Worm (Caenorhabditis elegans): ENCODE measurements around the gene F12F6.1.

The F12F6.1 gene

DNA sequence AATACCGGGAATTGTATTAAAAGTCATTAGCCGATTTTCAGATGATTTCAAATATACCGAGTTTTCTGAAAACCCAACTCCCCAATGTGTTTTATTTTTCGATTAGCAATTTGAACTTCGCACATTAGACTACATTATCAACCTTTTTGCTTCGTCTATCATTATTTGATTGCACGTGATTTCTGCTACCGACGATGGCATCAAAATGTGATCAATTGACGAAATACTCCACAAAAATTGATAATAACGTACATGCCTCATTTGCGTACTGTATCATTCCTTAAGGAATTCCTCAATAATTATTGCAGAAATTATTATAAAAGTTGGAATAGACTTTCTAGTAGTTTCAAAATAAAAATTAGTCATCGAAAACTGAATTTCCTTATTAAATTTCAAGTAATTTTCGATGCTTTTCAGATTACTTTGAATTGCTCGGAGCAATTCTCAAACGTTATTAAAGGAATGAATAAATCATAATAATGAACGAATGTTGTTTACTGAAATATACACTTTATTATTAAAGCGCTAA lies 40.1 kb downstream of the F12F6.1 start:
- TF ChIP-seq nhr-11 (tag; optimal IDR thresholded peaks at IDR 0.05) (no peak), dmd-4 (tag; optimal IDR thresholded peaks at IDR 0.05; ENCODE audit: borderline replicate concordance) (no peak), C38D4.7 (GFP tag; optimal IDR thresholded peaks at IDR 0.05) (no peak), K09A11.1 (tag; optimal IDR thresholded peaks at IDR 0.05; ENCODE audit: insufficient read depth) (no peak), elt-4 (tag; optimal IDR thresholded peaks at IDR 0.05) (no peak)

DNA sequence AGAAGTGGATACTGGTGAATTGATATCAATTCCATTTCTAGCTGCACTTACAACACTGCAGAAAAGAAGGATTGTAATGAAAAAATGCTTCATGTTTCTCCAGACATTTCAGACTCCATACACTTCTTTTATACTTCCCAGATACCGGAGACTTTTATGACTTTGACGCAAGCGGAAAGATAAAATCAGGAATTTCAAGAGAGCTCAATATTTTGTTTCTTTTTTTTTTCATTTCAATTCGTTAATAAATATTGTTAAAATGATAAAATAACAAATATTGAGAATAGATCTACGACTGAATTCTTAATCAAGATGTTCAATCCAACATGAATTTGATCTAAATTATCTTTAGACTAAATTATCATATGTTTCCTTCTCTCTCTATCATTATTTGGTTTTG lies 41.7 kb downstream of the F12F6.1 start, which contains the start of gene lys-5:
TSS of gene lys-5 (minus strand) at position 101 of the 400 bp plus-strand sequence.
- no peak for TF ChIP-seq pqm-1 (tag; optimal IDR thresholded peaks at IDR 0.05)
- no peak for TF ChIP-seq hlh-13 (GFP tag; optimal IDR thresholded peaks at IDR 0.05)
- TF ChIP-seq sdc-2 (tag; optimal IDR thresholded peaks at IDR 0.05), result no peak
- no peak for TF ChIP-seq pax-1 (tag; optimal IDR thresholded peaks at IDR 0.05)
- TF ChIP-seq ceh-45 (GFP tag; IDR thresholded peaks at IDR 0.05), result no peak
- no peak for TF ChIP-seq ahr-1 (tag; optimal IDR thresholded peaks at IDR 0.05)
- no peak for TF ChIP-seq ceh-34 (tag; optimal IDR thresholded peaks at IDR 0.05)
- TF ChIP-seq ceh-6 (GFP tag; optimal IDR thresholded peaks at IDR 0.05), result no peak
- TF ChIP-seq rnt-1 (tag; optimal IDR thresholded peaks at IDR 0.05), result no peak
- no peak for TF ChIP-seq ref-2 (tag; optimal IDR thresholded peaks at IDR 0.05)
- no peak for TF ChIP-seq tbx-7 (tag; optimal IDR thresholded peaks at IDR 0.05)
- no peak for TF ChIP-seq sox-4 (tag; optimal IDR thresholded peaks at IDR 0.05)

DNA sequence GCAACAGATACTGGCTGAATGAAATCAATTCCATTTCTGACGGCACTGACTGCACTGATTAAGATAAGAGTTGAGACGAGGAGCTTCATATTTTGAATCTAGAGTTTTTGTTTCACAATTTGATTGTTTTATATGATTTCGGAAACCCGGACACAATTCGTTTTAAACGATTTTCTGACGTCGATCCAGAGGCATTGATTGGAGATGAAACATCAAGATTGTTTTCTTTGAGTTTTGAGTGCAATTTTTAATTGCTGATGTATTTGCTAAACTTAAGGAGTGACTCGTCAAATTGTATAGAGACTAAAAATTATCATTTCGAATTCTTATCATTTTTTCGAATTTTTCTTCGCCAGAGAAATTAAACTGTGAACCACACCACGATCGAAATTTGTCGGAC lies 44.1 kb downstream of the F12F6.1 start, which contains the start of gene lys-6:
TSS of gene lys-6 (minus strand) at position 101 of the 400 bp plus-strand sequence.
- TF ChIP-seq che-1 (tag; optimal IDR thresholded peaks at IDR 0.05) (no peak), nhr-11 (tag; optimal IDR thresholded peaks at IDR 0.05) (no peak), ceh-22 (tag; optimal IDR thresholded peaks at IDR 0.05) (no peak), T23F11.4 (GFP tag; optimal IDR thresholded peaks at IDR 0.05) (no peak), mec-3 (tag; optimal IDR thresholded peaks at IDR 0.05; ENCODE audit: borderline replicate concordance) (no peak), ceh-45 (GFP tag; IDR thresholded peaks at IDR 0.05) (no peak), ceh-14 (tag; optimal IDR thresholded peaks at IDR 0.05) (no peak), zip-5 (tag; optimal IDR thresholded peaks at IDR 0.05) (no peak), ceh-34 (tag; optimal IDR thresholded peaks at IDR 0.05) (no peak), C08G9.2 (tag; optimal IDR thresholded peaks at IDR 0.05) (no peak), unc-42 (tag; optimal IDR thresholded peaks at IDR 0.05) (no peak), K09A11.1 (tag; optimal IDR thresholded peaks at IDR 0.05; ENCODE audit: insufficient read depth) (no peak), ceh-24 (tag; optimal IDR thresholded peaks at IDR 0.05) (no peak), ceh-18 (tag; optimal IDR thresholded peaks at IDR 0.05) (no peak), rnt-1 (tag; optimal IDR thresholded peaks at IDR 0.05) (no peak), dve-1 (tag; optimal IDR thresholded peaks at IDR 0.05) (no peak), tbx-2 (tag; optimal IDR thresholded peaks at IDR 0.05) (no peak), fkh-6 (tag; optimal IDR thresholded peaks at IDR 0.05) (no peak), ama-1 (optimal IDR thresholded peaks at IDR 0.05) (no peak)

- TF ChIP-seq dmd-4 (tag; optimal IDR thresholded peaks at IDR 0.05; ENCODE audit: borderline replicate concordance) (no peak), nhr-11 (tag; optimal IDR thresholded peaks at IDR 0.05) (no peak), che-1 (tag; optimal IDR thresholded peaks at IDR 0.05) (no peak), T23F11.4 (GFP tag; optimal IDR thresholded peaks at IDR 0.05) (no peak), unc-3 (GFP tag; conservative IDR thresholded peaks at IDR 0.05) (no peak), unc-3 (tag; optimal IDR thresholded peaks at IDR 0.05) (no peak), ceh-14 (tag; optimal IDR thresholded peaks at IDR 0.05) (no peak), eyg-1 (tag; optimal IDR thresholded peaks at IDR 0.05) (no peak), hlh-30 (tag; optimal IDR thresholded peaks at IDR 0.05; ENCODE audit: insufficient read depth) (no peak), mec-3 (tag; optimal IDR thresholded peaks at IDR 0.05; ENCODE audit: borderline replicate concordance) (no peak), syd-9 (tag; optimal IDR thresholded peaks at IDR 0.05) (no peak), ceh-19 (GFP tag; optimal IDR thresholded peaks at IDR 0.05) (no peak), nfya-1 (tag; optimal IDR thresholded peaks at IDR 0.05) (no peak), pag-3 (tag; optimal IDR thresholded peaks at IDR 0.05; ENCODE audit: borderline replicate concordance) (no peak), sox-2 (GFP tag; IDR thresholded peaks at IDR 0.05) (no peak), fkh-10 (GFP tag; optimal IDR thresholded peaks at IDR 0.05) (no peak)
These were observed 48.0 kb downstream of the F12F6.1 start, which contains the start of gene F58B3.4 for ce11 chrIV:11631750-11632149. TSS of gene F58B3.4 (minus strand) at chrIV:11631850.
